Worm (Caenorhabditis elegans): ENCODE measurements around the gene Y110A2AL.7.

The Y110A2AL.7 gene

ce11 chrII:2885518-2886449, 42.8 kb upstream of the Y110A2AL.7 start:
- TF ChIP-seq ceh-28 (tag; optimal IDR thresholded peaks at IDR 0.05), result peak; percentile 94
- no peak for TF ChIP-seq egl-27 (tag; optimal IDR thresholded peaks at IDR 0.05)
- TF ChIP-seq hmg-11 (tag; optimal IDR thresholded peaks at IDR 0.05), result no peak
- TF ChIP-seq ceh-16 (tag; optimal IDR thresholded peaks at IDR 0.05), result no peak
- TF ChIP-seq unc-62 (GFP tag; optimal IDR thresholded peaks at IDR 0.05), result no peak
- TF ChIP-seq eor-1 (tag; optimal IDR thresholded peaks at IDR 0.05), result no peak
- no peak for TF ChIP-seq egl-5 (tag; optimal IDR thresholded peaks at IDR 0.05)

ce11 chrII:2884810-2885209, 41.8 kb upstream of the Y110A2AL.7 start, which contains the start of gene pigw-1:
Gene pigw-1 (minus strand): TSS chrII:2884910.
- TF ChIP-seq fkh-10 (GFP tag; optimal IDR thresholded peaks at IDR 0.05), result no peak
- TF ChIP-seq skn-1 (tag; optimal IDR thresholded peaks at IDR 0.05), result no peak
- TF ChIP-seq egl-5 (tag; optimal IDR thresholded peaks at IDR 0.05), result no peak
- no peak for TF ChIP-seq aly-2 (tag; optimal IDR thresholded peaks at IDR 0.05)
- TF ChIP-seq unc-62 (GFP tag; optimal IDR thresholded peaks at IDR 0.05), result no peak
- TF ChIP-seq unc-39 (tag; optimal IDR thresholded peaks at IDR 0.05), result no peak
- TF ChIP-seq nhr-43 (tag; optimal IDR thresholded peaks at IDR 0.05; ENCODE audit: poor library complexity, severe bottlenecking), result no peak
- no peak for TF ChIP-seq ZK546.5 (tag; optimal IDR thresholded peaks at IDR 0.05)

DNA sequence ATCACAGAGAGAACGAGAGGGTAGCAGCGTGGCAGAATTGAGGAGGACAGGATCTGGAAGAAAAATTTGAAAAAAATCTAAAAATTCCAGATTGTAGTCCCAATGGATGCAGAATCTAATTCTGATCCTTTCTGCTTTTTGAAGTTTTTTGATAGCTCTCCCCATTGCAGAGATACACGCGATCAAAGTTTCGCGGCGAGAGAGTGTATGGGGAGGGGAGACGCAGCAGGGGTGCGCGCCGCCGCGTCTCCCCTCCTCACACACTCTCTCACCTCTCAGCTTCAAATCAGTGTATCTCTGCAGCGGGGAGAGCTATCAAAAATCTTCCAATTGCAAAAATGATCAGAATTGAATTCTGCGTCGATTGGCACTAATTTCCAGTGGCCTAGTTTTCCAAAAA, 38.1 kb upstream of the Y110A2AL.7 start:
- TF ChIP-seq fkh-10 (GFP tag; optimal IDR thresholded peaks at IDR 0.05) (no peak), nhr-25 (tag; optimal IDR thresholded peaks at IDR 0.05) (no peak), eor-1 (tag; optimal IDR thresholded peaks at IDR 0.05) (no peak), skn-1 (tag; optimal IDR thresholded peaks at IDR 0.05) (no peak), nhr-23 (tag; optimal IDR thresholded peaks at IDR 0.05) (no peak), ceh-9 (tag; optimal IDR thresholded peaks at IDR 0.05) (no peak), ZK546.5 (tag; optimal IDR thresholded peaks at IDR 0.05) (no peak), lin-39 (tag; optimal IDR thresholded peaks at IDR 0.05) (no peak), snpc-4 (tag; optimal IDR thresholded peaks at IDR 0.05) (no peak), nhr-43 (tag; optimal IDR thresholded peaks at IDR 0.05; ENCODE audit: poor library complexity, severe bottlenecking) (no peak)

ce11 chrII:2878909-2879308, 35.9 kb upstream of the Y110A2AL.7 start:
- TF ChIP-seq ztf-11 (tag; optimal IDR thresholded peaks at IDR 0.05) (no peak), elt-1 (tag; optimal IDR thresholded peaks at IDR 0.05) (no peak), ceh-28 (tag; optimal IDR thresholded peaks at IDR 0.05) (no peak), zag-1 (tag; optimal IDR thresholded peaks at IDR 0.05) (no peak), nhr-237 (tag; optimal IDR thresholded peaks at IDR 0.05) (no peak), nhr-76 (tag; optimal IDR thresholded peaks at IDR 0.05) (no peak), egl-5 (tag; optimal IDR thresholded peaks at IDR 0.05) (no peak), nhr-23 (tag; optimal IDR thresholded peaks at IDR 0.05) (no peak), ZK546.5 (tag; optimal IDR thresholded peaks at IDR 0.05) (no peak), hmg-11 (tag; optimal IDR thresholded peaks at IDR 0.05) (no peak), snpc-4 (tag; optimal IDR thresholded peaks at IDR 0.05) (no peak), mml-1 (tag; optimal IDR thresholded peaks at IDR 0.05) (no peak)

DNA sequence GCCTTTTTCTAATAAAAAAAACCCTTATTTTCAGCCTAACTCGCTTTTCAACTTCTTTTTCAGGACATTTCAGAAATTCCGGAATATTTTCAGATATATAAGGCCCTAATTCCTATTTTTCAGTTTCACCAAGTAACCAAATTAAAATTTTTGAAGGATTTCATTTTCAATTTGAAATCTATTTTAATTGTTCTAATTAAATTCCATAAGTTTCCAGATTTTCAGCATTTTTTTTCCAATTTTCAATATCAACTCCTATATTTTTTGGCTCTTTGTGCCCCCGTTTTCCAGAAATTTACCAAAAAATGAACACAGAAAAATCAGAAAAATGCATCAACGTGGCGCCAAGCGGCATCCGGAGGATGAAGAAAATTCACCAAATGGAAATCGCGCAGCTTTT, 31.8 kb upstream of the Y110A2AL.7 start, which contains the start of gene Y110A2AL.1:
Gene Y110A2AL.1, plus strand, starts transcription at position 301 of the 400 bp plus-strand sequence.
- no peak for TF ChIP-seq egl-27 (tag; optimal IDR thresholded peaks at IDR 0.05)
- TF ChIP-seq sea-2 (GFP tag; optimal IDR thresholded peaks at IDR 0.05), result no peak
- no peak for TF ChIP-seq ama-1 (optimal IDR thresholded peaks at IDR 0.05)
- TF ChIP-seq ztf-11 (tag; optimal IDR thresholded peaks at IDR 0.05), result no peak
- no peak for TF ChIP-seq hmg-11 (tag; optimal IDR thresholded peaks at IDR 0.05)
- no peak for TF ChIP-seq unc-39 (tag; optimal IDR thresholded peaks at IDR 0.05)
- TF ChIP-seq lin-15B (tag; optimal IDR thresholded peaks at IDR 0.05), result no peak
- no peak for TF ChIP-seq nhr-12 (tag; optimal IDR thresholded peaks at IDR 0.05)
- no peak for TF ChIP-seq ZK546.5 (tag; optimal IDR thresholded peaks at IDR 0.05)
- no peak for TF ChIP-seq unc-62 (GFP tag; optimal IDR thresholded peaks at IDR 0.05)
- no peak for TF ChIP-seq jun-1 (tag; optimal IDR thresholded peaks at IDR 0.05)

ce11 chrII:2871816-2872215, 28.8 kb upstream of the Y110A2AL.7 start, which contains the start of gene Y110A2AL.10:
Gene Y110A2AL.10 (minus strand): TSS chrII:2871916.
- TF ChIP-seq lsy-12 (tag; optimal IDR thresholded peaks at IDR 0.05) (no peak), ztf-4 (tag; optimal IDR thresholded peaks at IDR 0.05) (no peak), unc-62 (GFP tag; optimal IDR thresholded peaks at IDR 0.05) (no peak), mdl-1 (tag; optimal IDR thresholded peaks at IDR 0.05) (no peak), lin-39 (tag; optimal IDR thresholded peaks at IDR 0.05) (no peak), nhr-11 (tag; optimal IDR thresholded peaks at IDR 0.05) (no peak), jun-1 (tag; optimal IDR thresholded peaks at IDR 0.05) (no peak), hmg-11 (tag; optimal IDR thresholded peaks at IDR 0.05) (no peak), ceh-16 (tag; optimal IDR thresholded peaks at IDR 0.05) (no peak), skn-1 (tag; optimal IDR thresholded peaks at IDR 0.05) (no peak), fos-1 (tag; optimal IDR thresholded peaks at IDR 0.05) (no peak), pqm-1 (tag; optimal IDR thresholded peaks at IDR 0.05) (no peak)

All from whole organism, L3 larva.